Worm (Caenorhabditis elegans) whole organism, L2 larva: ENCODE results near the gene lact-5.

Experiments used
- blmp-1 ChIP-seq: sonication (generic microtip); optimal IDR thresholded peaks from 2 replicates; lab custom pipeline; 2017; ENCODE audit warnings: missing genetic modification characterization, mild to moderate bottlenecking, missing compliant biosample characterization, antibody characterized with exemption, moderate library complexity; ENCODE audit not compliant: insufficient read depth
- ceh-16 ChIP-seq: fragments of 150-350 bp; optimal IDR thresholded peaks from 2 replicates; lab custom pipeline; 2014; ENCODE audit warnings: missing biosample characterization, missing genetic modification characterization
- fos-1 ChIP-seq: fragments of 150-350 bp; optimal IDR thresholded peaks from 2 replicates; lab custom pipeline; 2014; ENCODE audit warnings: missing biosample characterization, missing genetic modification characterization
- nhr-237 ChIP-seq: fragments of 150-350 bp; optimal IDR thresholded peaks from 2 replicates; lab custom pipeline; 2014; ENCODE audit warnings: missing biosample characterization, missing genetic modification characterization
- snpc-4 ChIP-seq: fragments of 150-350 bp; optimal IDR thresholded peaks from 2 replicates; lab custom pipeline; 2014; ENCODE audit warnings: missing biosample characterization, missing genetic modification characterization
- unc-39 ChIP-seq: fragments of 150-350 bp; optimal IDR thresholded peaks from 2 replicates; lab custom pipeline; 2014; ENCODE audit warnings: missing biosample characterization, missing genetic modification characterization
- unc-62 ChIP-seq: fragments of 150-350 bp; optimal IDR thresholded peaks from 2 replicates; lab custom pipeline; 2014; ENCODE audit warnings: missing biosample characterization, missing genetic modification reagents, missing genetic modification characterization

DNA sequence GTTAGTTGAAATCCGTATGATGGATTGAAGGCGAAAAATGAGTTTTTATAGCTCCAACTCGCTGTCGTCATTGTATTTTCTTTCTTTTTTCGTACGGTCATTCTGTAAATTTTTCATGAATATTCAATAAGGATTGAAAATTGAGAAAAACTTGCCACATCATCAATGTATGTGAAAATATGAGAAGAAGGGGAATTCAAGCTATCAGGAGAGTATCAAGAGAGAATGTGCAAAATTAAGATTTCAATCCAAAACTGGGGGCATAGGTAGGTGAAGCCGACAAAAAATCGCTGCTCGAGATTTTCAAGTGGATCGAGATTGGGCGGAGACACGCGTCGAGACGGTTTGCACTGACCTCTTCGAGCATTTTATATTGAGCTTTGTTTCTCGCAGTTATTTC is 37.1 kb downstream of the lact-5 start, which contains the start of gene nep-12:
- TF ChIP-seq unc-39 (tag; lab: Kevin White, UChicago) (no peak), ceh-16 (tag; lab: Kevin White, UChicago) (no peak), snpc-4 (tag; lab: Kevin White, UChicago) (no peak), nhr-237 (tag; lab: Kevin White, UChicago) (no peak), unc-62 (GFP tag; lab: Kevin White, UChicago) (no peak), fos-1 (no peak), blmp-1 (tag; lab: Kevin White, UChicago) (no peak)
